Fruit fly (Drosophila melanogaster): ENCODE measurements around the gene CG17234.

CG17234 gene

DNA sequence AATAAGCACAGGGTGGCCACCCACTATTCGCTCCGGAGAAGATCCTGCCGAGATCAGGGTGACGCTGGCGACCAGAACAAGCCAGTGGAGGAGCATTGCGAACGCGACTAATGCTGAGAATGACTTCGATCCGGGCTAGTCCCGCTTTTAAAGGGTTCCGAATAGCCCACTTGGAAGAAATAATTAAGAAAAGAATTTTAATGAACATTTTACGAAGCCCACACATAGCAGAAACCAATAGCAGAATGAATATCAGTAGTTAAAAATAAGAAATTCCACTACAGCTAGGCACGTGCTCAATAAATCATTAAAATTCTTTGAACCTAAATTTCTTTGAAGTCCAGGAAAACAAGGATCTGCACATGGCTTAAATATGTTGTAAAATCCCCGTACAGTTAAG is 1.7 kb upstream of the CG17234 start, which contains the start of gene Ser12:
Ser12 (minus strand) TSS at position 101 of the 400 bp plus-strand sequence.
- TF ChIP-seq Hnf4 (GFP tag; optimal IDR thresholded peaks at IDR 0.05) = no peak
- TF ChIP-seq Sp1 (GFP tag; optimal IDR thresholded peaks at IDR 0.05) = no peak
- TF ChIP-seq psq (GFP tag; optimal IDR thresholded peaks at IDR 0.05) = no peak
- TF ChIP-seq OdsH (GFP tag; optimal IDR thresholded peaks at IDR 0.05) = no peak
- TF ChIP-seq ey (GFP tag; optimal IDR thresholded peaks at IDR 0.05) = no peak
- TF ChIP-seq lola (GFP tag; optimal IDR thresholded peaks at IDR 0.05) = no peak
- no peak for TF ChIP-seq CG32264 (GFP tag; optimal IDR thresholded peaks at IDR 0.05)
- TF ChIP-seq brk (GFP tag; optimal IDR thresholded peaks at IDR 0.05) = no peak
- TF ChIP-seq Abd-B (GFP tag; optimal IDR thresholded peaks at IDR 0.05) = no peak
- TF ChIP-seq usp (GFP tag; optimal IDR thresholded peaks at IDR 0.05) = no peak
- no peak for TF ChIP-seq HLH106 (tag; optimal IDR thresholded peaks at IDR 0.05)
- TF ChIP-seq woc (GFP tag; optimal IDR thresholded peaks at IDR 0.05) = no peak
- no peak for TF ChIP-seq foxo (GFP tag; optimal IDR thresholded peaks at IDR 0.05)
- no peak for TF ChIP-seq Dfd (GFP tag; optimal IDR thresholded peaks at IDR 0.05)
- TF ChIP-seq N (GFP tag; optimal IDR thresholded peaks at IDR 0.05) = no peak
- no peak for TF ChIP-seq pan (optimal IDR thresholded peaks at IDR 0.05)
- no peak for TF ChIP-seq h (GFP tag; optimal IDR thresholded peaks at IDR 0.05)
- TF ChIP-seq CG9705 (GFP tag; optimal IDR thresholded peaks at IDR 0.05) = no peak
- no peak for TF ChIP-seq Dif (GFP tag; optimal IDR thresholded peaks at IDR 0.05; ENCODE audit: partially characterized antibody)
- no peak for TF ChIP-seq jim (GFP tag; optimal IDR thresholded peaks at IDR 0.05)

DNA sequence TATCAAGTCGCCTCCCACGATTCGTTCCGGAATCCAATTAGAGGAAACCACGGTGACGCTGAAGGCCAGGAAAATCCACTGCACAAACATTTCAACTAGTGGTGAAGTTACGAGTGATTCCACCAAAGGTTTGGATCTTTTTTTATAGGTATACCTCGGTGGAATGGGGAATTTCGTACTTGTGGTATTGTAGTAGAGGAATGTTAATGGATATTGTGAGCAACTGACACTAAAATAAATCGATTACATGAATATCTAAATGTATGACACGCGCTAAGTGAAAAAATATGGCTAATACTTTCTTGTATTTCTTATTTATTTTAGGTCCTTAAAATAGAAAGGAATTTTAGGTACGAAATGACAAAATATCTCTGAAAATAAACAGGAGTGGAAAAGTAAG is 604 bp upstream of the CG17234 start, which contains the start of gene CG17239:
CG17239 (minus strand) TSS at position 101 of the 400 bp plus-strand sequence.
- TF ChIP-seq brk (GFP tag; optimal IDR thresholded peaks at IDR 0.05) = no peak
- TF ChIP-seq Hr83 (GFP tag; optimal IDR thresholded peaks at IDR 0.05; ENCODE audit: poor library complexity, severe bottlenecking) = no peak
- TF ChIP-seq Sp1 (GFP tag; optimal IDR thresholded peaks at IDR 0.05) = no peak
- TF ChIP-seq CrebA (GFP tag; optimal IDR thresholded peaks at IDR 0.05; ENCODE audit: borderline replicate concordance) = no peak
- no peak for TF ChIP-seq Dfd (GFP tag; optimal IDR thresholded peaks at IDR 0.05)
- no peak for TF ChIP-seq woc (GFP tag; optimal IDR thresholded peaks at IDR 0.05)
- TF ChIP-seq rgr (GFP tag; optimal IDR thresholded peaks at IDR 0.05) = no peak
- no peak for TF ChIP-seq br (GFP tag; optimal IDR thresholded peaks at IDR 0.05)
- TF ChIP-seq N (GFP tag; optimal IDR thresholded peaks at IDR 0.05) = no peak
- no peak for TF ChIP-seq foxo (GFP tag; optimal IDR thresholded peaks at IDR 0.05)

DNA sequence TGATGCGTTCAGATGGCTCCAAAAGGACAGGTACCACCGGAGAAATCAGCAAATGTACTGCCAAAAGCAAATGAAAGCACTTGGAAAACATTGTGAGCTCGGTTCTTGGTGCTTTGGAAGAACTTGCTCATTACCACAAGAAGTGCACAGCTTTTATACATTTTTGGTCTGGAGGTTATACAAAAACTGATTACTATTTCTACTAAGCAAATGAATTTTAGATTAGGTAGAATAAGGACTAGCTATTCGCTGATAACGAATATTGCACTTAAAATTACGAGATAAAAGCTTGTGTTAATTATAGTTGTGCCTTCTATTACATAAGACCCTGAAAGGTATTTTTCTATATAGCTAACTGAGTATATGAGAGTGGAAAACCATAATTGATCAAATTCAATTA is 2.1 kb downstream of the CG17234 start, which contains the start of gene Send1:
Send1 (minus strand) TSS at position 101 of the 400 bp plus-strand sequence.
- no peak for TF ChIP-seq foxo (GFP tag; optimal IDR thresholded peaks at IDR 0.05)
- TF ChIP-seq Hr78 (GFP tag; optimal IDR thresholded peaks at IDR 0.05) = no peak
- no peak for TF ChIP-seq OdsH (GFP tag; optimal IDR thresholded peaks at IDR 0.05)
- no peak for TF ChIP-seq woc (GFP tag; optimal IDR thresholded peaks at IDR 0.05)
- no peak for TF ChIP-seq Abd-B (GFP tag; optimal IDR thresholded peaks at IDR 0.05)
- TF ChIP-seq Myc (optimal IDR thresholded peaks at IDR 0.05) = no peak
- no peak for TF ChIP-seq fru (GFP tag; optimal IDR thresholded peaks at IDR 0.05)
- TF ChIP-seq dl (GFP tag; optimal IDR thresholded peaks at IDR 0.05; ENCODE audit: insufficient read depth in 1 of 2, partially characterized antibody in 2 of 2) = no peak
- TF ChIP-seq GATAd (GFP tag; optimal IDR thresholded peaks at IDR 0.05) = no peak
- TF ChIP-seq Hr83 (GFP tag; optimal IDR thresholded peaks at IDR 0.05; ENCODE audit: poor library complexity, severe bottlenecking) = no peak
- no peak for TF ChIP-seq Hnf4 (GFP tag; optimal IDR thresholded peaks at IDR 0.05)

DNA sequence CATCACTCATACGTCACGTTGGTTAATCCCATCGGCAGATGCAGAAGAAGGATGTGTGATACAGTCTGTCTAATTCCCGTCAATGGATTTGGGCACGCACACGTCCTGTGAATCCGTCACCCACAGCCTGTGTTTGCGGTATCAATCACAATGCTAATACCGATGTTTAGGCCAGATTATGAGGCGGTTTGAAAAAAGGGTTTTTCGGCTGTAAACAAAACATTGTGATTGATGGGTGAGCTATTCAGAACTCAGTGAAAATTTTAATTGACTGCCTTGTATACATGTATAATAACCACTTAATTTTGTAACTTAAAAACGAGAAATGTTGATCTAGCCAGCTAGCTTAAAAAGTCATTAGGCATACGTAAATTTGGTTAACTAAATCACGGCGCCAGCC is 10.3 kb downstream of the CG17234 start, which contains the start of gene CG4270:
CG4270 (plus strand) TSS at position 301 of the 400 bp plus-strand sequence.
- TF ChIP-seq rgr (GFP tag; optimal IDR thresholded peaks at IDR 0.05) = no peak
- TF ChIP-seq Jra (GFP tag; optimal IDR thresholded peaks at IDR 0.05) = no peak
- TF ChIP-seq Hr78 (GFP tag; optimal IDR thresholded peaks at IDR 0.05) = no peak
- TF ChIP-seq ey (GFP tag; optimal IDR thresholded peaks at IDR 0.05) = no peak
- no peak for TF ChIP-seq GATAd (GFP tag; optimal IDR thresholded peaks at IDR 0.05)
- TF ChIP-seq dsf (GFP tag; optimal IDR thresholded peaks at IDR 0.05; ENCODE audit: borderline replicate concordance) = no peak
- TF ChIP-seq pan (optimal IDR thresholded peaks at IDR 0.05) = no peak
- no peak for TF ChIP-seq CG9705 (GFP tag; optimal IDR thresholded peaks at IDR 0.05)
- no peak for TF ChIP-seq OdsH (GFP tag; optimal IDR thresholded peaks at IDR 0.05)
- TF ChIP-seq jim (GFP tag; optimal IDR thresholded peaks at IDR 0.05) = no peak
- no peak for TF ChIP-seq CrebA (GFP tag; optimal IDR thresholded peaks at IDR 0.05; ENCODE audit: borderline replicate concordance)

DNA sequence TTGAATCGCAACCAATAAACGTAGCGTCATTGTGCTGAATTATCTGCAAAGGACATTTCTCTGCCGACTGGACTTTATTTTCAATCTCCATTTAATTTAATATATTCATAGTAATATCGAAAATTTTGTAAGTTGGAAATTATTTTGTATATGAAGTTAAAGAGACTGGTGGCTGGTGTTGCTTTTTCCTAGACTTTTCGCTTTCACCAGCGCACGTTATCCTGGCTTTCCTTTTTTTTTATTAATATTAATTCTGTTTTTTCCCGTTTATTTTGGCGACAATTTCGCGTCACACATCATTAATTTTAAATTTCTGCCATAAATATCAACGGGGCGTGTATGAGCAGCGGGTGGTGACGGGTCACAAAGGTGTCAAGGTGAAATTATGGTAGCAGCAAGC is 12.4 kb downstream of the CG17234 start, which contains the start of gene CG34049:
CG34049 (minus strand) TSS at position 101 of the 400 bp plus-strand sequence.
- TF ChIP-seq Dfd (GFP tag; optimal IDR thresholded peaks at IDR 0.05) (no peak), HLH106 (tag; optimal IDR thresholded peaks at IDR 0.05) (no peak), OdsH (GFP tag; optimal IDR thresholded peaks at IDR 0.05) (no peak), woc (GFP tag; optimal IDR thresholded peaks at IDR 0.05) (no peak), Dif (GFP tag; optimal IDR thresholded peaks at IDR 0.05; ENCODE audit: partially characterized antibody) (no peak)

Data from whole organism, wandering third instar larva.